Worm (Caenorhabditis elegans): Measurements from ENCODE around the gene baf-1.

baf-1 gene

ce11 chrIII:9516148-9516547 lies 48.9 kb downstream of the baf-1 start, which contains the start of gene F55H2.7:
Gene F55H2.7, minus strand, starts transcription at chrIII:9516248.
- TF ChIP-seq gmeb-1 (tag; optimal IDR thresholded peaks at IDR 0.05): no peak
- no peak for TF ChIP-seq ztf-11 (tag; optimal IDR thresholded peaks at IDR 0.05)
- no peak for TF ChIP-seq peb-1 (tag; optimal IDR thresholded peaks at IDR 0.05)
- TF ChIP-seq snpc-4 (tag; optimal IDR thresholded peaks at IDR 0.05): no peak
- TF ChIP-seq blmp-1 (tag; optimal IDR thresholded peaks at IDR 0.05; ENCODE audit: insufficient read depth): no peak
- TF ChIP-seq lin-11 (tag; optimal IDR thresholded peaks at IDR 0.05): no peak
- no peak for TF ChIP-seq lsy-2 (tag; optimal IDR thresholded peaks at IDR 0.05)
- no peak for TF ChIP-seq mbf-1 (tag; optimal IDR thresholded peaks at IDR 0.05)
- TF ChIP-seq lin-39 (tag; optimal IDR thresholded peaks at IDR 0.05): no peak
- TF ChIP-seq lin-13 (GFP tag; optimal IDR thresholded peaks at IDR 0.05): no peak
- no peak for TF ChIP-seq sem-4 (tag; optimal IDR thresholded peaks at IDR 0.05)
- no peak for TF ChIP-seq ztf-1 (GFP tag; conservative IDR thresholded peaks at IDR 0.05)
- TF ChIP-seq alr-1 (tag; optimal IDR thresholded peaks at IDR 0.05): no peak
- no peak for TF ChIP-seq crh-2 (tag; optimal IDR thresholded peaks at IDR 0.05)
- no peak for TF ChIP-seq ztf-4 (tag; optimal IDR thresholded peaks at IDR 0.05)
- TF ChIP-seq nhr-11 (tag; optimal IDR thresholded peaks at IDR 0.05): no peak
- no peak for TF ChIP-seq nhr-237 (tag; optimal IDR thresholded peaks at IDR 0.05)
- no peak for TF ChIP-seq zag-1 (tag; optimal IDR thresholded peaks at IDR 0.05)
- TF ChIP-seq nhr-12 (tag; optimal IDR thresholded peaks at IDR 0.05): no peak
- no peak for TF ChIP-seq sma-3 (GFP tag; optimal IDR thresholded peaks at IDR 0.05)
